Fruit fly (Drosophila melanogaster) whole organism, embryonic: ENCODE data around the gene CG2540.

Experiments
- Ada2b ChIP-seq: fragments of 200-800 bp; sonication (Bioruptor generic); IDR thresholded peaks from 2 replicates; pipeline ENCODE4 v1.3.6; 2022; ENCODE audit warnings: missing biosample characterization, missing genetic modification characterization
- Antp ChIP-seq: fragments of 200-800 bp; sonication (Bioruptor generic); optimal IDR thresholded peaks from 3 replicates; lab custom pipeline; 2016; ENCODE audit warnings: missing biosample characterization, missing genetic modification characterization
- B-H2 ChIP-seq: fragments of 200-800 bp; sonication (Bioruptor generic); optimal IDR thresholded peaks from 2 replicates; lab custom pipeline; 2018; ENCODE audit warnings: missing biosample characterization, mild to moderate bottlenecking, missing genetic modification characterization
- CG10274 ChIP-seq: fragments of 200-800 bp; sonication (Bioruptor generic); optimal IDR thresholded peaks from 3 replicates; lab custom pipeline; 2017; ENCODE audit warnings: missing biosample characterization, mild to moderate bottlenecking, missing genetic modification characterization
- CG10366 ChIP-seq: fragments of 200-800 bp; sonication (Bioruptor generic); IDR thresholded peaks from 2 replicates; pipeline ENCODE4 v1.3.6; 2022; ENCODE audit warnings: missing biosample characterization, missing genetic modification characterization
- CG11723 ChIP-seq: fragments of 200-800 bp; sonication (Bioruptor generic); optimal IDR thresholded peaks from 2 replicates; lab custom pipeline; 2017; ENCODE audit warnings: missing biosample characterization, mild to moderate bottlenecking, missing genetic modification characterization
- CG12236 ChIP-seq: fragments of 200-800 bp; sonication (Bioruptor generic); optimal IDR thresholded peaks from 2 replicates; lab custom pipeline; 2016; ENCODE audit warnings: missing biosample characterization, missing genetic modification characterization
- CG12299 ChIP-seq: fragments of 200-800 bp; sonication (Bioruptor generic); optimal IDR thresholded peaks from 2 replicates; lab custom pipeline; 2018; ENCODE audit warnings: missing biosample characterization, mild to moderate bottlenecking, missing genetic modification characterization
- CG14710 ChIP-seq: fragments of 200-800 bp; sonication (Bioruptor generic); optimal IDR thresholded peaks from 3 replicates; lab custom pipeline; 2019; ENCODE audit warnings: missing biosample characterization, mild to moderate bottlenecking, missing genetic modification characterization, moderate library complexity
- CG1529 ChIP-seq: fragments of 200-800 bp; sonication (Bioruptor generic); optimal IDR thresholded peaks from 3 replicates; lab custom pipeline; 2018; ENCODE audit warnings: missing biosample characterization, missing genetic modification characterization
- CG17802 ChIP-seq: fragments of 200-800 bp; sonication (Bioruptor generic); optimal IDR thresholded peaks from 2 replicates; lab custom pipeline; 2018; ENCODE audit warnings: missing biosample characterization, mild to moderate bottlenecking, missing genetic modification characterization, moderate library complexity
- CG17829 ChIP-seq: fragments of 200-800 bp; optimal IDR thresholded peaks from 2 replicates; lab custom pipeline; 2019; ENCODE audit warnings: missing biosample characterization, mild to moderate bottlenecking, missing genetic modification characterization, moderate library complexity
- CG18262 ChIP-seq: fragments of 200-800 bp; optimal IDR thresholded peaks from 3 replicates; lab custom pipeline; 2019; ENCODE audit warnings: missing biosample characterization, mild to moderate bottlenecking, missing genetic modification characterization, moderate library complexity
- CG2129 ChIP-seq: fragments of 200-800 bp; sonication (Bioruptor generic); IDR thresholded peaks from 2 replicates; pipeline ENCODE4 v1.3.6; 2022; ENCODE audit warnings: missing biosample characterization, missing genetic modification characterization; ENCODE audit not compliant: partially characterized antibody
- CG2678 ChIP-seq: fragments of 200-800 bp; sonication (Bioruptor generic); optimal IDR thresholded peaks from 3 replicates; lab custom pipeline; 2019; ENCODE audit warnings: missing biosample characterization, mild to moderate bottlenecking, missing genetic modification characterization, moderate library complexity
- CG30403 ChIP-seq: fragments of 200-800 bp; sonication (Bioruptor generic); optimal IDR thresholded peaks from 3 replicates; lab custom pipeline; 2016; ENCODE audit warnings: missing biosample characterization, missing genetic modification characterization
- CG31441 ChIP-seq: fragments of 200-800 bp; sonication (Bioruptor generic); IDR thresholded peaks from 2 replicates; pipeline ENCODE4 v1.3.6; 2022; ENCODE audit warnings: missing biosample characterization, missing genetic modification characterization
- CG32767 ChIP-seq: fragments of 200-800 bp; sonication (Bioruptor generic); IDR thresholded peaks from 2 replicates; pipeline ENCODE4 v1.3.6; 2022; ENCODE audit warnings: missing biosample characterization, missing genetic modification characterization
- CG3407 ChIP-seq: fragments of 200-800 bp; sonication (Bioruptor generic); optimal IDR thresholded peaks from 2 replicates; lab custom pipeline; 2018; ENCODE audit warnings: missing biosample characterization, mild to moderate bottlenecking, missing genetic modification characterization
- CG34224 ChIP-seq: fragments of 200-800 bp; sonication (Bioruptor generic); IDR thresholded peaks from 3 replicates; pipeline ENCODE4 v1.3.6; 2022; ENCODE audit warnings: missing biosample characterization, missing genetic modification characterization; ENCODE audit not compliant: partially characterized antibody
- CG4404 ChIP-seq: fragments of 200-800 bp; sonication (Bioruptor generic); IDR thresholded peaks from 2 replicates; pipeline ENCODE4 v1.3.6; 2022; ENCODE audit warnings: missing biosample characterization, missing genetic modification characterization
- CG7839 ChIP-seq: fragments of 200-800 bp; sonication (Bioruptor generic); optimal IDR thresholded peaks from 3 replicates; lab custom pipeline; 2018; ENCODE audit warnings: missing biosample characterization, mild to moderate bottlenecking, missing genetic modification characterization, moderate library complexity
- CG8290 ChIP-seq, 3 experiments: fragments of 200-800 bp; sonication (Bioruptor generic); optimal IDR thresholded peaks; 2 replicates each; lab custom pipeline; 2016 to 2019; ENCODE audit warnings: missing biosample characterization in 3 of 3, missing genetic modification characterization in 3 of 3, mild to moderate bottlenecking in 2 of 3, moderate library complexity in 1 of 3
- Dip2 ChIP-seq: fragments of 200-800 bp; sonication (Bioruptor generic); IDR thresholded peaks from 2 replicates; pipeline ENCODE4 v1.3.6; 2022; ENCODE audit warnings: missing biosample characterization, missing genetic modification characterization
- Hsf ChIP-seq: fragments of 200-800 bp; sonication (Bioruptor generic); optimal IDR thresholded peaks from 3 replicates; lab custom pipeline; 2016; ENCODE audit warnings: missing biosample characterization, missing genetic modification characterization
- Med ChIP-seq: fragments of 200-800 bp; sonication (Bioruptor generic); peaks from one replicate; lab custom pipeline; 2016; ENCODE audit warnings: missing biosample characterization, missing genetic modification characterization, mild to moderate bottlenecking, inconsistent platforms, moderate library complexity
- Myb ChIP-seq: fragments of 200-800 bp; sonication (Bioruptor generic); optimal IDR thresholded peaks from 2 replicates; lab custom pipeline; 2016; ENCODE audit warnings: missing biosample characterization, missing genetic modification characterization
- NfI ChIP-seq: fragments of 200-800 bp; sonication (Bioruptor generic); optimal IDR thresholded peaks from 3 replicates; lab custom pipeline; 2018; ENCODE audit warnings: missing biosample characterization, mild to moderate bottlenecking, missing genetic modification characterization, moderate library complexity
- Rx ChIP-seq: fragments of 200-800 bp; sonication (Bioruptor generic); IDR thresholded peaks from 2 replicates; pipeline ENCODE4 v1.3.6; 2022; ENCODE audit warnings: missing biosample characterization, missing genetic modification characterization
- bbx ChIP-seq: fragments of 200-800 bp; sonication (Bioruptor generic); IDR thresholded peaks from 2 replicates; pipeline ENCODE4 v1.3.6; 2022; ENCODE audit warnings: missing biosample characterization, missing genetic modification characterization; ENCODE audit not compliant: partially characterized antibody
- crc ChIP-seq: fragments of 200-800 bp; sonication (Bioruptor generic); optimal IDR thresholded peaks from 2 replicates; lab custom pipeline; 2016; ENCODE audit warnings: missing biosample characterization, missing genetic modification characterization
- dmrt11E ChIP-seq: fragments of 200-800 bp; sonication (Bioruptor generic); optimal IDR thresholded peaks from 3 replicates; lab custom pipeline; 2018; ENCODE audit warnings: missing biosample characterization, mild to moderate bottlenecking, missing genetic modification characterization, moderate library complexity
- dmrt99B ChIP-seq: fragments of 200-800 bp; sonication (Bioruptor generic); optimal IDR thresholded peaks from 2 replicates; lab custom pipeline; 2018; ENCODE audit warnings: missing biosample characterization, mild to moderate bottlenecking, missing genetic modification characterization, moderate library complexity
- dpn ChIP-seq, 2 experiments: fragments of 200-800 bp; sonication (Bioruptor generic); optimal IDR thresholded peaks; 3 replicates each; lab custom pipeline; 2016; ENCODE audit warnings: missing biosample characterization in 2 of 2, missing genetic modification characterization in 2 of 2
- dysf ChIP-seq: fragments of 200-800 bp; sonication (Bioruptor generic); IDR thresholded peaks from 3 replicates; pipeline ENCODE4 v1.3.6; 2022; ENCODE audit warnings: missing biosample characterization, missing genetic modification characterization
- emc ChIP-seq: fragments of 200-800 bp; sonication (Bioruptor generic); optimal IDR thresholded peaks from 2 replicates; lab custom pipeline; 2016; ENCODE audit warnings: missing biosample characterization, missing genetic modification characterization
- ewg ChIP-seq: fragments of 200-800 bp; sonication (Bioruptor generic); optimal IDR thresholded peaks from 3 replicates; lab custom pipeline; 2017; ENCODE audit warnings: mild to moderate bottlenecking, missing biosample characterization, missing genetic modification reagents, missing genetic modification characterization
- ftz-f1 ChIP-seq: fragments of 200-800 bp; sonication (Bioruptor generic); optimal IDR thresholded peaks from 2 replicates; lab custom pipeline; 2016; ENCODE audit warnings: missing biosample characterization, missing genetic modification characterization
- grau ChIP-seq: fragments of 200-800 bp; optimal IDR thresholded peaks from 3 replicates; lab custom pipeline; 2019; ENCODE audit warnings: missing biosample characterization, mild to moderate bottlenecking, missing genetic modification characterization, moderate library complexity
- kni ChIP-seq: fragments of 200-800 bp; sonication (Bioruptor generic); optimal IDR thresholded peaks from 3 replicates; lab custom pipeline; 2017; ENCODE audit warnings: mild to moderate bottlenecking, missing biosample characterization, missing genetic modification reagents, missing genetic modification characterization
- mam ChIP-seq: fragments of 200-800 bp; sonication (Bioruptor generic); optimal IDR thresholded peaks from 3 replicates; lab custom pipeline; 2016; ENCODE audit warnings: missing biosample characterization, missing genetic modification characterization
- pros ChIP-seq: fragments of 200-800 bp; sonication (Bioruptor generic); optimal IDR thresholded peaks from 3 replicates; lab custom pipeline; 2019; ENCODE audit warnings: missing biosample characterization, mild to moderate bottlenecking, missing genetic modification characterization, moderate library complexity
- sna ChIP-seq: fragments of 200-800 bp; sonication (Bioruptor generic); IDR thresholded peaks from 2 replicates; pipeline ENCODE4 v1.3.6; 2022; ENCODE audit warnings: missing biosample characterization, missing genetic modification characterization; ENCODE audit not compliant: partially characterized antibody
- tgo ChIP-seq: fragments of 200-800 bp; sonication (Bioruptor generic); IDR thresholded peaks from 3 replicates; pipeline ENCODE4 v1.3.6; 2022; ENCODE audit warnings: missing biosample characterization, missing genetic modification characterization
- twi ChIP-seq: fragments of 200-800 bp; optimal IDR thresholded peaks from 2 replicates; lab custom pipeline; 2019; ENCODE audit warnings: missing biosample characterization, mild to moderate bottlenecking, missing genetic modification characterization, moderate library complexity
- tx ChIP-seq: fragments of 200-800 bp; sonication (Bioruptor generic); optimal IDR thresholded peaks from 2 replicates; lab custom pipeline; 2016; ENCODE audit warnings: missing biosample characterization, missing genetic modification characterization

Gene CG2540

DNA sequence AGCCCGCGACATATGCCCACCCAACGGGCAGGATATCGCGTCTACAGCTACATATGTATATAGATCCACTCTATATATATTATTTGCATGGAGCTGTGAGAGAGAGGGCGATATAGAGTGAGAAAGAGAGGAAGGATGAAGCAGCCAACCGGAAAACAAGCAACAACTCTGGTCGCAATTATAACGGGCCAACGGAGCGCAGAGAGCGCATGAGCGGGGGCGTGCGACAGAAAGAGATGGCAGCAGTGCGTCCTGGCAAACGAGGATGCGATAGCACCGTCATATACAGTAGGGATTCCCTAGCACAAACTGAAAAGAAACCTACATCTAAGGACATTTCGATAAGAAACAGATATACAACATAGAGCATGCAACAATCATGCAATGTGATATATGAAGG lies 8.0 kb upstream of the CG2540 start (continued):
- no peak for TF ChIP-seq CG18262 (tag; lab: Kevin White, UChicago)
- TF ChIP-seq ftz-f1 (GFP tag; lab: Kevin White, UChicago): no peak
- TF ChIP-seq CG32767 (GFP tag; lab: Robert Waterston, UW): no peak

DNA sequence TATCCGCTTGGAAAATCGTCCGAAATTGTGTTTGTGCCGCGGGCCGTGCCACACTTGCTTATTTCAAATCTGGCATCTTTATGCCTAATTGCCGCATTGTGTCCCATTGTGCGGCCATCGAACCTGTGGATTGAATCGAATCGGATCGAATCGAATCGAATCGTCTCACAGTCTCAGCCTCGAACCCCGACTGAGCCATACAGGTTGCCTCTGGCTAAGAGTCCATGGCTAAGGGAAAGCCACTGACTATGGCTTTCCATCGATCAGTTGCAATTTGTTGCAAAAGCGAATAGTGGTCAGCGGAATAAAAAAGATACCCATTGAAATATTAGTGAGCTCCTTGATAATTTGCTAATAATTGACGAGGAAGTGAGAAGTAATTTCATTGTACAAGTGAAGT lies 5.7 kb upstream of the CG2540 start, which contains the start of gene CG15728:
Gene CG15728, plus strand, starts transcription at position 301 of the 400 bp plus-strand sequence.
- peak; percentile 7 for TF ChIP-seq CG17802 (tag; lab: Kevin White, UChicago)
- TF ChIP-seq CG2678 (tag; lab: Kevin White, UChicago): no peak
- TF ChIP-seq CG10366: no peak
- TF ChIP-seq CG11723: no peak

DNA sequence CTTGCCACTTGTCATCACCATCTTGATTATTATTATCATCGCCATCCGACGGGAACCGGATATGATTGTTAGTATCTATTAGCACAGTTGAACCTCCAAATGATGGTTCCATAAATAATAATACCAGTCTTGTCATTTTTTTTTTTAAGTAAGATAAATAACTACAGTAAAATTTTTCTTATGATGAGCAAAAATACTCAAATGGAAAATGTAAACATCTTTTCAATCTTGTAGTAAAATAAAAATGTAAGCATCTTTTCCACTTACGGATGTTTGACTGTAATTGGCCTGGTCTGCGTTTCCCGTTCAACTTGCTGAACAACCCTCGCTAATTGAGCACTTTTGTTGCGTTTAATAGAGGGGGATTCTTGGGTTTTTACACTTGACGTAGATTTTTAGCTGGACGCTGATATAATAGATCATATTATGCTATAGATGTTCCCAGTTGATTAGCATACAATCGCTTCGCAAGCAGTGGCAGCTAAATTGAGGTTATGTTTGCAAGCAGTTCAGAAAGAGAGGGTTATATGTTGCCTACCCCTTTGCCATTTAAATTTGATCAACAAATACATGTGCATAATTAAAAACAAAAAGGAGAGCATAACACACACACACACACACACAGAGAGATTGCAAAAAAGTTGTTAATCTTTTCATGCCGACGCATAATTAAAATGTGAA lies 3.9 kb upstream of the CG2540 start:
- TF ChIP-seq CG8290 (GFP tag; optimal IDR thresholded peaks at IDR 0.05; lab: Kevin White, UChicago) (peak; percentile 31), CG8290 (tag; optimal IDR thresholded peaks at IDR 0.05; lab: Kevin White, UChicago) (no peak), CG3407 (no peak), CG12299 (tag; lab: Kevin White, UChicago) (no peak), grau (tag; lab: Kevin White, UChicago) (peak; percentile 80), dysf (GFP tag; lab: Robert Waterston, UW) (no peak), Antp (GFP tag; lab: Kevin White, UChicago) (no peak), dmrt99B (tag; lab: Kevin White, UChicago) (peak; percentile 30), CG4404 (GFP tag; lab: Robert Waterston, UW) (no peak), CG1529 (no peak), CG17829 (no peak), B-H2 (no peak), Myb (GFP tag; lab: Kevin White, UChicago) (no peak), Ada2b (no peak), CG34224 (GFP tag; lab: Robert Waterston, UW) (no peak), crc (GFP tag; lab: Kevin White, UChicago) (no peak), CG10274 (GFP tag; lab: Kevin White, UChicago) (no peak), NfI (no peak), mam (no peak), sna (GFP tag; lab: Robert Waterston, UW) (no peak), Rx (GFP tag; lab: Robert Waterston, UW) (no peak), CG14710 (peak; percentile 16), CG18262 (tag; lab: Kevin White, UChicago) (no peak), CG30403 (no peak), CG2129 (GFP tag; lab: Robert Waterston, UW) (no peak), tx (GFP tag; lab: Kevin White, UChicago) (no peak), Hsf (GFP tag; lab: Kevin White, UChicago) (no peak), CG31441 (GFP tag; lab: Robert Waterston, UW) (peak; percentile 13; the same call in 1 of the 2 replicates), emc (GFP tag; lab: Kevin White, UChicago) (no peak), CG7839 (tag; lab: Kevin White, UChicago) (no peak), ewg (GFP tag; lab: Kevin White, UChicago) (no peak), kni (no peak), Med (GFP tag; lab: Kevin White, UChicago) (peak; percentile 18), twi (tag; lab: Kevin White, UChicago) (no peak), CG12236 (no peak), tgo (GFP tag; lab: Robert Waterston, UW) (no peak), Dip2 (GFP tag; lab: Robert Waterston, UW) (no peak), bbx (GFP tag; lab: Robert Waterston, UW) (no peak), pros (GFP tag; lab: Kevin White, UChicago) (peak; percentile 41), dmrt11E (tag; lab: Kevin White, UChicago) (peak; percentile 28), dpn (GFP tag; optimal IDR thresholded peaks at IDR 0.05; lab: Kevin White, UChicago) (no peak)
